Worm (Caenorhabditis elegans) whole organism, L4/young adult: ENCODE measurements around the gene Y73C8B.2.

Experiments
- W03F9.2 ChIP-seq: fragments of 150-350 bp; optimal IDR thresholded peaks from 2 replicates; lab custom pipeline; 2014; ENCODE audit warnings: missing biosample characterization, missing genetic modification characterization
- him-1 ChIP-seq: sonication (generic microtip); optimal IDR thresholded peaks from 2 replicates; lab custom pipeline; 2016; ENCODE audit warnings: missing genotype, missing genetic modification reagents, missing genetic modification characterization, missing compliant biosample characterization

- TF ChIP-seq W03F9.2 (tag; lab: Kevin White, UChicago) (no peak), him-1 (tag; lab: Kevin White, UChicago) (no peak)
Measured at ce11 chrV:3196832-3197329, 2.1 kb upstream of the Y73C8B.2 start, which contains the start of the genes Y73C8B.1 and Y73C8B.5.
